Worm (Caenorhabditis elegans) whole organism, early embryonic: ENCODE data around the gene pgp-1.

Experiments used
- B0310.2 ChIP-seq: sonication (generic microtip); optimal IDR thresholded peaks from 2 replicates; lab custom pipeline; 2016; ENCODE audit warnings: mild to moderate bottlenecking, missing genetic modification characterization, missing compliant biosample characterization
- F13C5.2 ChIP-seq: sonication (generic microtip); optimal IDR thresholded peaks from 2 replicates; lab custom pipeline; 2017; ENCODE audit warnings: mild to moderate bottlenecking, missing genetic modification characterization, inconsistent platforms, missing compliant biosample characterization
- aly-1 ChIP-seq: sonication (generic microtip); optimal IDR thresholded peaks from 2 replicates; lab custom pipeline; 2016; ENCODE audit warnings: missing genetic modification characterization, missing compliant biosample characterization
- ama-1 ChIP-seq: fragments of 150-350 bp; optimal IDR thresholded peaks from 2 replicates; lab custom pipeline; 2014
- ceh-13 ChIP-seq: fragments of 200-800 bp; sonication (Bioruptor generic); optimal IDR thresholded peaks from 2 replicates; lab custom pipeline; 2018; ENCODE audit warnings: mild to moderate bottlenecking, missing genetic modification characterization, missing compliant biosample characterization
- ceh-36 ChIP-seq: sonication (generic microtip); optimal IDR thresholded peaks from 2 replicates; lab custom pipeline; 2016; ENCODE audit warnings: missing genetic modification characterization, inconsistent platforms, missing compliant biosample characterization
- ets-7 ChIP-seq: sonication (generic microtip); optimal IDR thresholded peaks from 2 replicates; lab custom pipeline; 2016; ENCODE audit warnings: missing genotype, missing genetic modification characterization, missing compliant biosample characterization
- flt-1 ChIP-seq: fragments of 200-800 bp; sonication (Bioruptor generic); IDR thresholded peaks from 2 replicates; pipeline ENCODE4 v1.3.6; 2022; ENCODE audit warnings: missing genetic modification characterization, missing compliant biosample characterization
- hmbx-1 ChIP-seq: sonication (generic microtip); optimal IDR thresholded peaks from 2 replicates; lab custom pipeline; 2016; ENCODE audit warnings: mild to moderate bottlenecking, missing genetic modification characterization, missing compliant biosample characterization
- hmg-4 ChIP-seq: fragments of 200-800 bp; sonication (Bioruptor generic); optimal IDR thresholded peaks from 2 replicates; lab custom pipeline; 2018; ENCODE audit warnings: mild to moderate bottlenecking, missing genetic modification characterization, missing compliant biosample characterization
- hnd-1 ChIP-seq: sonication (generic microtip); optimal IDR thresholded peaks from 2 replicates; lab custom pipeline; 2016; ENCODE audit warnings: missing genetic modification characterization, missing compliant biosample characterization
- pes-1 ChIP-seq: fragments of 200-800 bp; sonication (Bioruptor generic); IDR thresholded peaks from 2 replicates; pipeline ENCODE4 v1.3.6; 2022; ENCODE audit warnings: missing genetic modification reagents, missing genetic modification characterization, missing compliant biosample characterization
- scrt-1 ChIP-seq: fragments of 200-800 bp; sonication (Bioruptor generic); IDR thresholded peaks from 2 replicates; pipeline ENCODE4 v1.3.6; 2022; ENCODE audit warnings: missing genetic modification characterization, missing compliant biosample characterization
- sea-1 ChIP-seq: fragments of 200-800 bp; sonication (Bioruptor generic); conservative IDR thresholded peaks from 2 replicates; pipeline ENCODE4 v1.3.6; 2022; ENCODE audit warnings: missing genetic modification characterization, missing compliant biosample characterization
- tbx-11 ChIP-seq: fragments of 200-800 bp; sonication (Bioruptor generic); IDR thresholded peaks from 2 replicates; pipeline ENCODE4 v1.3.6; 2022; ENCODE audit warnings: missing genetic modification characterization, missing compliant biosample characterization
- tbx-37 ChIP-seq: fragments of 200-800 bp; sonication (Bioruptor generic); conservative IDR thresholded peaks from 2 replicates; pipeline ENCODE4 v1.3.6; 2022; ENCODE audit warnings: missing genetic modification reagents, missing genetic modification characterization, missing compliant biosample characterization
- tra-4 ChIP-seq: sonication (generic microtip); optimal IDR thresholded peaks from 2 replicates; lab custom pipeline; 2017; ENCODE audit warnings: missing genetic modification characterization, missing compliant biosample characterization

The pgp-1 gene

ce11 chrIV:12545393-12545792 lies 53.6 kb downstream of the pgp-1 start:
- TF ChIP-seq B0310.2 (tag; lab: Kevin White, UChicago) (no peak), ceh-36 (tag; lab: Kevin White, UChicago) (no peak), pes-1 (no peak), flt-1 (GFP tag; lab: Robert Waterston, UW) (no peak), hmg-4 (GFP tag; lab: Kevin White, UChicago) (no peak), hmbx-1 (tag; lab: Kevin White, UChicago) (no peak), scrt-1 (GFP tag; lab: Robert Waterston, UW) (no peak), aly-1 (tag; lab: Kevin White, UChicago) (no peak), tra-4 (tag; lab: Kevin White, UChicago) (no peak)

- TF ChIP-seq ceh-13 (GFP tag; lab: Kevin White, UChicago), result no peak
- peak; percentile 5 for TF ChIP-seq ceh-36 (tag; lab: Kevin White, UChicago)
- peak; percentile 24; the same call in 1 of the 2 replicates for TF ChIP-seq pes-1
- TF ChIP-seq B0310.2 (tag; lab: Kevin White, UChicago), result peak; percentile 28
- TF ChIP-seq flt-1 (GFP tag; lab: Robert Waterston, UW), result 0 out of 2 replicates have a peak, but pooled peaks have one; percentile 12
Observed at ce11 chrIV:12544624-12545023, 54.3 kb downstream of the pgp-1 start.

ce11 chrIV:12542011-12542410 lies 57.0 kb downstream of the pgp-1 start, which contains the start of gene ham-1:
Gene ham-1, plus strand, starts transcription at chrIV:12542183.
- TF ChIP-seq aly-1 (tag; lab: Kevin White, UChicago), result no peak
- no peak for TF ChIP-seq ets-7 (tag; lab: Kevin White, UChicago)
- no peak for TF ChIP-seq hnd-1 (tag; lab: Kevin White, UChicago)
- no peak for TF ChIP-seq scrt-1 (GFP tag; lab: Robert Waterston, UW)
- TF ChIP-seq B0310.2 (tag; lab: Kevin White, UChicago), result no peak
- no peak for TF ChIP-seq ama-1 (lab: Kevin White, UChicago)
- no peak for TF ChIP-seq pes-1
- no peak for TF ChIP-seq flt-1 (GFP tag; lab: Robert Waterston, UW)
- TF ChIP-seq hmbx-1 (tag; lab: Kevin White, UChicago), result no peak
- TF ChIP-seq tbx-11 (GFP tag; lab: Robert Waterston, UW), result no peak
- no peak for TF ChIP-seq ceh-36 (tag; lab: Kevin White, UChicago)
- TF ChIP-seq F13C5.2 (tag; lab: Kevin White, UChicago), result no peak
- no peak for TF ChIP-seq tra-4 (tag; lab: Kevin White, UChicago)
- TF ChIP-seq sea-1 (GFP tag; lab: Robert Waterston, UW), result no peak
- TF ChIP-seq ceh-13 (GFP tag; lab: Kevin White, UChicago), result no peak
- no peak for TF ChIP-seq tbx-37
- no peak for TF ChIP-seq hmg-4 (GFP tag; lab: Kevin White, UChicago)
